Fruit fly (Drosophila melanogaster) whole organism, embryonic: ENCODE results near the gene cwo.

Experiments used
- Antp ChIP-seq: fragments of 200-800 bp; sonication (Bioruptor generic); optimal IDR thresholded peaks from 3 replicates; lab custom pipeline; 2016; ENCODE audit warnings: missing biosample characterization, missing genetic modification characterization
- Bteb2 ChIP-seq: fragments of 200-800 bp; sonication (Bioruptor generic); optimal IDR thresholded peaks from 2 replicates; lab custom pipeline; 2016; ENCODE audit warnings: missing biosample characterization, missing genetic modification characterization
- CG11456 ChIP-seq: fragments of 200-800 bp; sonication (Bioruptor generic); IDR thresholded peaks from 3 replicates; pipeline ENCODE4 v1.3.6; 2022; ENCODE audit warnings: missing biosample characterization, missing genetic modification characterization
- CG11504 ChIP-seq: fragments of 200-800 bp; sonication (Bioruptor generic); optimal IDR thresholded peaks from 3 replicates; lab custom pipeline; 2019; ENCODE audit warnings: missing biosample characterization, mild to moderate bottlenecking, missing genetic modification characterization, moderate library complexity
- CG11723 ChIP-seq: fragments of 200-800 bp; sonication (Bioruptor generic); optimal IDR thresholded peaks from 2 replicates; lab custom pipeline; 2017; ENCODE audit warnings: missing biosample characterization, mild to moderate bottlenecking, missing genetic modification characterization
- CG12942 ChIP-seq: fragments of 200-800 bp; sonication (Bioruptor generic); optimal IDR thresholded peaks from 3 replicates; lab custom pipeline; 2016; ENCODE audit warnings: missing biosample characterization, missing genetic modification characterization
- CG13123 ChIP-seq: fragments of 200-800 bp; sonication (Bioruptor generic); optimal IDR thresholded peaks from 2 replicates; lab custom pipeline; 2016; ENCODE audit warnings: missing biosample characterization, missing genetic modification characterization
- CG13894 ChIP-seq: fragments of 200-800 bp; sonication (Bioruptor generic); optimal IDR thresholded peaks from 3 replicates; lab custom pipeline; 2018; ENCODE audit warnings: missing biosample characterization, mild to moderate bottlenecking, missing genetic modification characterization, moderate library complexity
- CG1602 ChIP-seq: fragments of 200-800 bp; sonication (Bioruptor generic); optimal IDR thresholded peaks from 3 replicates; lab custom pipeline; 2016; ENCODE audit warnings: missing biosample characterization, missing genetic modification characterization
- CG18262 ChIP-seq: fragments of 200-800 bp; optimal IDR thresholded peaks from 3 replicates; lab custom pipeline; 2019; ENCODE audit warnings: missing biosample characterization, mild to moderate bottlenecking, missing genetic modification characterization, moderate library complexity
- CG2202 ChIP-seq: fragments of 200-800 bp; sonication (Bioruptor generic); optimal IDR thresholded peaks from 2 replicates; lab custom pipeline; 2018; ENCODE audit warnings: missing biosample characterization, mild to moderate bottlenecking, missing genetic modification characterization
- CG8478 ChIP-seq: fragments of >200 bp; optimal IDR thresholded peaks from 2 replicates; lab custom pipeline; 2018
- D19A ChIP-seq: fragments of 200-800 bp; optimal IDR thresholded peaks from 3 replicates; lab custom pipeline; 2019; ENCODE audit warnings: missing biosample characterization, mild to moderate bottlenecking, missing genetic modification characterization, moderate library complexity
- Dbx ChIP-seq: fragments of 200-800 bp; sonication (Bioruptor generic); IDR thresholded peaks from 3 replicates; pipeline ENCODE4 v1.3.6; 2022; ENCODE audit warnings: missing biosample characterization, missing genetic modification characterization
- Dfd ChIP-seq, 2 experiments: fragments of >200 bp; optimal IDR thresholded peaks; 2 replicates each; lab custom pipeline; 2017; ENCODE audit warnings: missing biosample characterization in 2 of 2, missing genetic modification characterization in 2 of 2
- Doc3 ChIP-seq: fragments of 200-800 bp; sonication (Bioruptor generic); IDR thresholded peaks from 3 replicates; pipeline ENCODE4 v1.3.6; 2022; ENCODE audit warnings: missing biosample characterization, missing genetic modification characterization; ENCODE audit not compliant: partially characterized antibody
- Fer2 ChIP-seq: fragments of 200-800 bp; sonication (Bioruptor generic); optimal IDR thresholded peaks from 2 replicates; lab custom pipeline; 2018; ENCODE audit warnings: missing biosample characterization, mild to moderate bottlenecking, missing genetic modification characterization, moderate library complexity
- Fer3 ChIP-seq: fragments of 200-800 bp; sonication (Bioruptor generic); optimal IDR thresholded peaks from 2 replicates; lab custom pipeline; 2018; ENCODE audit warnings: missing biosample characterization, mild to moderate bottlenecking, missing genetic modification characterization, moderate library complexity
- H15 ChIP-seq: fragments of 200-800 bp; sonication (Bioruptor generic); IDR thresholded peaks from 3 replicates; pipeline ENCODE4 v1.3.6; 2022; ENCODE audit warnings: missing biosample characterization, missing genetic modification characterization
- Hand ChIP-seq: fragments of 200-800 bp; sonication (Bioruptor generic); optimal IDR thresholded peaks from 2 replicates; lab custom pipeline; 2017; ENCODE audit warnings: mild to moderate bottlenecking, missing biosample characterization, missing genetic modification reagents, missing genetic modification characterization
- Jarid2 ChIP-seq: fragments of 200-800 bp; sonication (Bioruptor generic); optimal IDR thresholded peaks from 3 replicates; lab custom pipeline; 2017; ENCODE audit warnings: mild to moderate bottlenecking, missing biosample characterization, missing genetic modification reagents, missing genetic modification characterization
- MBD-R2 ChIP-seq: fragments of 200-800 bp; sonication (Bioruptor generic); IDR thresholded peaks from 2 replicates; pipeline ENCODE4 v1.3.6; 2022; ENCODE audit warnings: missing biosample characterization, missing genetic modification characterization
- Mes4 ChIP-seq: fragments of 200-800 bp; sonication (Bioruptor generic); optimal IDR thresholded peaks from 2 replicates; lab custom pipeline; 2016; ENCODE audit warnings: missing biosample characterization, missing genetic modification characterization
- Oaz ChIP-seq: fragments of 200-800 bp; sonication (Bioruptor generic); IDR thresholded peaks from 2 replicates; pipeline ENCODE4 v1.3.6; 2022; ENCODE audit warnings: missing biosample characterization, missing genetic modification characterization
- Ptx1 ChIP-seq: fragments of 200-800 bp; sonication (Bioruptor generic); IDR thresholded peaks from 2 replicates; pipeline ENCODE4 v1.3.6; 2022; ENCODE audit warnings: missing biosample characterization, missing genetic modification characterization
- Ravus ChIP-seq: fragments of 200-800 bp; sonication (Bioruptor generic); IDR thresholded peaks from 2 replicates; pipeline ENCODE4 v1.3.6; 2022; ENCODE audit warnings: missing biosample characterization, missing genetic modification characterization
- Sin3A ChIP-seq: fragments of >200 bp; optimal IDR thresholded peaks from 2 replicates; lab custom pipeline; 2018
- Sox100B ChIP-seq: fragments of 200-800 bp; sonication (Bioruptor generic); optimal IDR thresholded peaks from 3 replicates; lab custom pipeline; 2018; ENCODE audit warnings: missing biosample characterization, mild to moderate bottlenecking, missing genetic modification characterization
- YL-1 ChIP-seq: fragments of 200-800 bp; sonication (Bioruptor generic); optimal IDR thresholded peaks from 3 replicates; lab custom pipeline; 2017; ENCODE audit warnings: missing biosample characterization, mild to moderate bottlenecking, missing genetic modification characterization
- ase ChIP-seq: fragments of 200-800 bp; sonication (Bioruptor generic); IDR thresholded peaks from 3 replicates; pipeline ENCODE4 v1.3.6; 2022; ENCODE audit warnings: missing biosample characterization, missing genetic modification characterization
- bcd ChIP-seq: fragments of 200-800 bp; sonication (Bioruptor generic); optimal IDR thresholded peaks from 2 replicates; lab custom pipeline; 2017; ENCODE audit warnings: missing biosample characterization, mild to moderate bottlenecking, missing genetic modification characterization
- cad ChIP-seq: fragments of >200 bp; optimal IDR thresholded peaks from 2 replicates; lab custom pipeline; 2017; ENCODE audit warnings: missing biosample characterization, missing genetic modification characterization
- caup ChIP-seq: fragments of 200-800 bp; sonication (Bioruptor generic); optimal IDR thresholded peaks from 3 replicates; lab custom pipeline; 2017; ENCODE audit warnings: missing biosample characterization, mild to moderate bottlenecking, missing genetic modification characterization, moderate library complexity; ENCODE audit not compliant: severe bottlenecking
- crp ChIP-seq, 2 experiments: fragments of 200-800 bp; sonication (Bioruptor generic); optimal IDR thresholded peaks; 2 replicates in 1 of 2; 3 replicates in 1 of 2; lab custom pipeline; 2017; ENCODE audit warnings: missing biosample characterization in 2 of 2, missing genetic modification characterization in 2 of 2, mild to moderate bottlenecking in 1 of 2, moderate library complexity in 1 of 2
- cwo ChIP-seq: fragments of 200-800 bp; sonication (Bioruptor generic); optimal IDR thresholded peaks from 3 replicates; lab custom pipeline; 2017; ENCODE audit warnings: missing biosample characterization, missing genetic modification characterization, mild to moderate bottlenecking, moderate library complexity, missing genetic modification reagents
- dan ChIP-seq: fragments of 200-800 bp; sonication (Bioruptor generic); IDR thresholded peaks from 2 replicates; pipeline ENCODE4 v1.3.6; 2022; ENCODE audit warnings: missing biosample characterization, missing genetic modification characterization
- gt ChIP-seq: fragments of 200-800 bp; sonication (Bioruptor generic); IDR thresholded peaks from 2 replicates; pipeline ENCODE4 v1.3.6; 2022; ENCODE audit warnings: missing biosample characterization, missing genetic modification characterization
- hbn ChIP-seq: fragments of 200-800 bp; sonication (Bioruptor generic); IDR thresholded peaks from 2 replicates; pipeline ENCODE4 v1.3.6; 2022; ENCODE audit warnings: missing biosample characterization, missing genetic modification characterization; ENCODE audit not compliant: partially characterized antibody
- jing ChIP-seq: fragments of 200-800 bp; sonication (Bioruptor generic); optimal IDR thresholded peaks from 2 replicates; lab custom pipeline; 2018; ENCODE audit warnings: missing biosample characterization, mild to moderate bottlenecking, missing genetic modification characterization
- knrl ChIP-seq: fragments of 200-800 bp; sonication (Bioruptor generic); IDR thresholded peaks from 3 replicates; pipeline ENCODE4 v1.3.6; 2022; ENCODE audit warnings: missing biosample characterization, missing genetic modification characterization; ENCODE audit not compliant: partially characterized antibody
- lab ChIP-seq: fragments of 200-800 bp; sonication (Bioruptor generic); optimal IDR thresholded peaks from 3 replicates; lab custom pipeline; 2017; ENCODE audit warnings: missing biosample characterization, missing genetic modification characterization, mild to moderate bottlenecking, moderate library complexity, missing genetic modification reagents
- maf-S ChIP-seq: fragments of 200-800 bp; sonication (Bioruptor generic); optimal IDR thresholded peaks from 2 replicates; lab custom pipeline; 2016; ENCODE audit warnings: missing biosample characterization, missing genetic modification characterization
- sd ChIP-seq: fragments of 200-800 bp; sonication (Bioruptor generic); optimal IDR thresholded peaks from 3 replicates; lab custom pipeline; 2018; ENCODE audit warnings: missing biosample characterization, mild to moderate bottlenecking, missing genetic modification characterization, moderate library complexity
- sens-2 ChIP-seq: fragments of 200-800 bp; sonication (Bioruptor generic); IDR thresholded peaks from 2 replicates; pipeline ENCODE4 v1.3.6; 2022; ENCODE audit warnings: missing biosample characterization, missing genetic modification characterization
- sisA ChIP-seq: fragments of 200-800 bp; sonication (Bioruptor generic); IDR thresholded peaks from 2 replicates; pipeline ENCODE4 v1.3.6; 2022; ENCODE audit warnings: missing biosample characterization, missing genetic modification characterization
- slbo ChIP-seq: fragments of 200-800 bp; sonication (Bioruptor generic); IDR thresholded peaks from 2 replicates; pipeline ENCODE4 v1.3.6; 2022; ENCODE audit warnings: missing biosample characterization, missing genetic modification characterization
- sqz ChIP-seq: fragments of 200-800 bp; sonication (Bioruptor generic); optimal IDR thresholded peaks from 3 replicates; lab custom pipeline; 2018; ENCODE audit warnings: missing biosample characterization, mild to moderate bottlenecking, missing genetic modification characterization
- tap ChIP-seq: fragments of 200-800 bp; optimal IDR thresholded peaks from 3 replicates; lab custom pipeline; 2019; ENCODE audit warnings: missing biosample characterization, mild to moderate bottlenecking, missing genetic modification characterization, moderate library complexity
- tup ChIP-seq: fragments of 200-800 bp; sonication (Bioruptor generic); optimal IDR thresholded peaks from 2 replicates; lab custom pipeline; 2016; ENCODE audit warnings: missing biosample characterization, mild to moderate bottlenecking, missing genetic modification characterization, moderate library complexity
- twi ChIP-seq: fragments of 200-800 bp; optimal IDR thresholded peaks from 2 replicates; lab custom pipeline; 2019; ENCODE audit warnings: missing biosample characterization, mild to moderate bottlenecking, missing genetic modification characterization, moderate library complexity

The cwo gene

DNA sequence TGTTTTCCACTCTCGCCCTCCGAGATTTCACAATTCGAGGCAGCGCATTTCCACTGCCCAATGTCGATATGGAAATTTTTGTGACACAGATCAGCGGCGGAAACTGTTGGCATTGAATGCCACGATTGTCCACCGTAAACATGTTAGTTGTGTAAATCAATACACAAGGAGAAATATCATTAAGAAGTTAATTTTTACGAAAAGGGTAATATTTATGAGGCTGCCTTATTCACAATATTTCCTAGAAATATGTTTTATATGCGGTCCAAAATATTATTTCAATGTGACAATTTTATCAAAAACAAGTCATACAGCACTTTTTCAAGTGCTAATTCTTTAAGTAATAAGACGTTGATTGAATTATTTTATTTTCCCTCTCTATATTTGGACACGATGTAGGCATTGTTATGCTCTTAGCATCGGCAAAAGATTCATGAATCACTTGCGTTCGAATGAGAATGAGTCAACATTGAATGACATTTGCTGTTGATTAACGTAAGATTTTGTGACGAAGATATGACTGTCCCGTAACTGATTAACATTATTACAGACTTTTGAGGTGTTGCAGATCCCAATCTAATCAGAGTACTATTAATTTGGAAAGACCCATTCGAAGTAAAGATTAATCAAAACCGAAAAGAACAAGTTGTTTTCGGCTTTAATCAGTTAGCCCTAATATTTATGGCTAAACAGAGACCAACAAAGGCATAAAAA lies 5.8 kb downstream of the cwo start (continued):
- TF ChIP-seq Jarid2 (GFP tag; lab: Kevin White, UChicago): peak; percentile 56
- no peak for TF ChIP-seq CG8478
- no peak for TF ChIP-seq knrl (GFP tag; lab: Robert Waterston, UW)
- TF ChIP-seq sqz (GFP tag; lab: Kevin White, UChicago): peak; percentile 24
- peak; percentile 50 for TF ChIP-seq CG13123 (GFP tag; lab: Kevin White, UChicago)
- TF ChIP-seq H15 (GFP tag; lab: Robert Waterston, UW): peak; percentile 72; the same call in 2 of the 3 replicates
- peak; percentile 55; the same call in 1 of the 2 replicates for TF ChIP-seq Ravus (GFP tag; lab: Robert Waterston, UW)
- TF ChIP-seq D19A: peak; percentile 58
- TF ChIP-seq CG12942 (GFP tag; lab: Kevin White, UChicago): peak; percentile 68
- peak; percentile 60 for TF ChIP-seq caup
- TF ChIP-seq CG2202: no peak
- peak; percentile 79 for TF ChIP-seq Bteb2 (GFP tag; lab: Kevin White, UChicago)
- TF ChIP-seq cwo (GFP tag; lab: Kevin White, UChicago): no peak
- peak; percentile 46 for TF ChIP-seq Antp
- TF ChIP-seq Sox100B (GFP tag; lab: Kevin White, UChicago): peak; percentile 76
- TF ChIP-seq CG18262 (tag; lab: Kevin White, UChicago): peak; percentile 74
- peak; percentile 77 for TF ChIP-seq Dbx (GFP tag; lab: Robert Waterston, UW)
- peak; percentile 83 for TF ChIP-seq sd (tag; lab: Kevin White, UChicago)
- TF ChIP-seq sens-2 (GFP tag; lab: Robert Waterston, UW): peak; percentile 61
- peak; percentile 48 for TF ChIP-seq Fer2
- peak; percentile 71 for TF ChIP-seq sisA
- peak; percentile 57 for TF ChIP-seq twi (tag; lab: Kevin White, UChicago)
- TF ChIP-seq tap: peak; percentile 81
- TF ChIP-seq crp (GFP tag; optimal IDR thresholded peaks at IDR 0.05; lab: Kevin White, UChicago): peak in 1 of 2 experiments; percentile 39
- TF ChIP-seq slbo (GFP tag; lab: Robert Waterston, UW): peak; percentile 91
- TF ChIP-seq Fer3 (tag; lab: Kevin White, UChicago): peak; percentile 86
- peak; percentile 62 for TF ChIP-seq CG1602 (GFP tag; lab: Kevin White, UChicago)
- no peak for TF ChIP-seq gt
- peak; percentile 72 for TF ChIP-seq CG11723 (GFP tag; lab: Kevin White, UChicago)
- no peak for TF ChIP-seq cad
- peak; percentile 80; the same call in 2 of the 3 replicates for TF ChIP-seq CG11456
- TF ChIP-seq Mes4: peak; percentile 67
- peak; percentile 82 for TF ChIP-seq lab (GFP tag; lab: Kevin White, UChicago)
- peak; percentile 63 for TF ChIP-seq MBD-R2 (GFP tag; lab: Robert Waterston, UW)
- peak; percentile 86 for TF ChIP-seq CG11504 (tag; lab: Kevin White, UChicago)
- TF ChIP-seq Oaz (GFP tag; lab: Robert Waterston, UW): peak; percentile 82
- TF ChIP-seq Hand (GFP tag; lab: Kevin White, UChicago): peak; percentile 46
- TF ChIP-seq bcd (GFP tag; lab: Kevin White, UChicago): peak; percentile 60
- TF ChIP-seq dan (GFP tag; lab: Robert Waterston, UW): no peak
- TF ChIP-seq ase (GFP tag; lab: Robert Waterston, UW): peak; percentile 84
- no peak for TF ChIP-seq Dfd (GFP tag; optimal IDR thresholded peaks at IDR 0.05; lab: Kevin White, UChicago)
- peak; percentile 48 for TF ChIP-seq jing (GFP tag; lab: Kevin White, UChicago)
- TF ChIP-seq CG13894 (tag; lab: Kevin White, UChicago): peak; percentile 30
- peak; percentile 90 for TF ChIP-seq Ptx1
- TF ChIP-seq Doc3: no peak
- no peak for TF ChIP-seq hbn (GFP tag; lab: Robert Waterston, UW)
- peak; percentile 40 for TF ChIP-seq YL-1 (GFP tag; lab: Kevin White, UChicago)
- TF ChIP-seq Sin3A (lab: Kevin White, UChicago): no peak
- peak; percentile 69 for TF ChIP-seq maf-S
- no peak for TF ChIP-seq tup (GFP tag; lab: Kevin White, UChicago)
